Worm (Caenorhabditis elegans): ENCODE measurements around the gene K12H6.5.

DNA sequence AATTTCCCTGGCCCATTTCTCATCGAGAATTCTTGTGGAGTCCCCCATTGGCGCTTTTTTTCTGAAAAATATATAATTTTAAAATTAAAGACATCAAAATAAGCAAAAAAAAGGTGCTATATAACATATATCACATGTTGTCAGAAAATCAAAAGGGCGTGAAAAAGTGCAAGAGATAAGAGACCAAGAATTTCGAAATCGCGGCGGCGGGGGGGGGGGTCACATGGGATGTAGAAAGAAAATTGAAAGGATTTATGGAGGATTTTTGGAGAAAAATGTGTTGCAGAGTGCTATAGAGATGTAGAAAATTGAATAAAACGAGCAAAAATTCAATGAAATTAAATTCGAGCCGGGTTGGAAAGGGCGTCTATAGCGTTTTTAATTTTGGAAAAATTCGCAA is 5.2 kb upstream of the K12H6.5 start, which contains the start of gene K12H6.6:
- no peak for TF ChIP-seq vab-15 (tag; optimal IDR thresholded peaks at IDR 0.05)
- TF ChIP-seq tbx-2 (tag; optimal IDR thresholded peaks at IDR 0.05): no peak
- TF ChIP-seq nhr-11 (tag; optimal IDR thresholded peaks at IDR 0.05): no peak
- TF ChIP-seq fos-1 (tag; optimal IDR thresholded peaks at IDR 0.05): no peak
- no peak for TF ChIP-seq nhr-12 (tag; optimal IDR thresholded peaks at IDR 0.05)
- no peak for TF ChIP-seq fkh-10 (GFP tag; optimal IDR thresholded peaks at IDR 0.05)
- no peak for TF ChIP-seq elt-2 (tag; optimal IDR thresholded peaks at IDR 0.05)
